Worm (Caenorhabditis elegans): ENCODE data around the gene F08G12.5.

Gene F08G12.5

ce11 chrX:11339375-11339924 lies 29.4 kb upstream of the F08G12.5 start, which contains the start of gene aco-1 (continued):
- TF ChIP-seq dpl-1 (GFP tag; optimal IDR thresholded peaks at IDR 0.05) (peak in 2 of 3 experiments; percentile 28 to 30), nhr-12 (tag; optimal IDR thresholded peaks at IDR 0.05) (no peak), nhr-71 (tag; optimal IDR thresholded peaks at IDR 0.05) (peak; percentile 61), unc-62 (GFP tag; optimal IDR thresholded peaks at IDR 0.05) (no peak), snu-23 (GFP tag; optimal IDR thresholded peaks at IDR 0.05) (peak; percentile 69), efl-3 (GFP tag; optimal IDR thresholded peaks at IDR 0.05) (peak; percentile 35), alr-1 (tag; optimal IDR thresholded peaks at IDR 0.05; ENCODE audit: borderline replicate concordance) (no peak), ceh-8 (GFP tag; optimal IDR thresholded peaks at IDR 0.05) (no peak), pax-3 (tag; optimal IDR thresholded peaks at IDR 0.05) (no peak), xbp-1 (tag; optimal IDR thresholded peaks at IDR 0.05) (peak; percentile 24), sptf-1 (tag; optimal IDR thresholded peaks at IDR 0.05) (no peak), egl-27 (tag; optimal IDR thresholded peaks at IDR 0.05) (no peak), rnt-1 (tag; optimal IDR thresholded peaks at IDR 0.05) (peak; percentile 60), fkh-8 (tag; optimal IDR thresholded peaks at IDR 0.05) (no peak), unc-30 (tag; optimal IDR thresholded peaks at IDR 0.05) (no peak), hpl-2 (GFP tag; optimal IDR thresholded peaks at IDR 0.05) (no peak), unc-130 (tag; optimal IDR thresholded peaks at IDR 0.05) (peak; percentile 47), nhr-28 (tag; optimal IDR thresholded peaks at IDR 0.05) (no peak), tlp-1 (tag; optimal IDR thresholded peaks at IDR 0.05) (no peak), ztf-4 (tag; optimal IDR thresholded peaks at IDR 0.05) (no peak), nhr-90 (tag; optimal IDR thresholded peaks at IDR 0.05; ENCODE audit: poor library complexity) (peak; percentile 73), aha-1 (tag; optimal IDR thresholded peaks at IDR 0.05) (no peak), dsc-1 (tag; optimal IDR thresholded peaks at IDR 0.05) (no peak), mef-2 (tag; optimal IDR thresholded peaks at IDR 0.05) (no peak), C34B4.2 (tag; optimal IDR thresholded peaks at IDR 0.05) (no peak), zip-4 (GFP tag; optimal IDR thresholded peaks at IDR 0.05) (no peak), jun-1 (tag; optimal IDR thresholded peaks at IDR 0.05) (no peak), ceh-82 (tag; optimal IDR thresholded peaks at IDR 0.05) (peak in 1 of 3 experiments; percentile 24), nhr-11 (tag; optimal IDR thresholded peaks at IDR 0.05) (no peak), egl-13 (tag; optimal IDR thresholded peaks at IDR 0.05) (no peak), tbx-2 (tag; optimal IDR thresholded peaks at IDR 0.05) (no peak), ama-1 (optimal IDR thresholded peaks at IDR 0.05) (no peak), zag-1 (tag; optimal IDR thresholded peaks at IDR 0.05) (no peak), pag-3 (tag; optimal IDR thresholded peaks at IDR 0.05; ENCODE audit: borderline replicate concordance, insufficient read depth) (no peak), nhr-237 (tag; optimal IDR thresholded peaks at IDR 0.05) (no peak), blmp-1 (tag; optimal IDR thresholded peaks at IDR 0.05) (peak; percentile 44), nhr-76 (tag; optimal IDR thresholded peaks at IDR 0.05) (no peak), aly-2 (tag; optimal IDR thresholded peaks at IDR 0.05) (no peak), nhr-84 (tag; optimal IDR thresholded peaks at IDR 0.05) (no peak), hlh-4 (tag; optimal IDR thresholded peaks at IDR 0.05) (no peak), mdl-1 (tag; optimal IDR thresholded peaks at IDR 0.05) (peak in 1 of 2 experiments; percentile 9), lir-3 (tag; optimal IDR thresholded peaks at IDR 0.05; ENCODE audit: poor library complexity) (no peak), ceh-63 (GFP tag; optimal IDR thresholded peaks at IDR 0.05) (no peak), pqm-1 (tag; optimal IDR thresholded peaks at IDR 0.05) (no peak), C16A3.4 (tag; optimal IDR thresholded peaks at IDR 0.05) (peak; percentile 32)
